Fruit fly (Drosophila melanogaster): Measurements from ENCODE around the gene frma.

frma gene

dm6 chrX:5495901-5496300, at the start of gene frma:
Gene frma, minus strand, starts transcription at chrX:5496052.
- TF ChIP-seq CG17801 (GFP tag; optimal IDR thresholded peaks at IDR 0.05; ENCODE audit: partially characterized antibody): no peak

dm6 chrX:5524240-5524881, 28.5 kb upstream of the frma start:
- TF ChIP-seq CG17801 (GFP tag; optimal IDR thresholded peaks at IDR 0.05; ENCODE audit: partially characterized antibody): peak; percentile 19

- no peak for TF ChIP-seq CG17801 (GFP tag; optimal IDR thresholded peaks at IDR 0.05; ENCODE audit: partially characterized antibody)
These were observed 22.3 kb upstream of the frma start for dm6 chrX:5518196-5518595.

- TF ChIP-seq CG17801 (GFP tag; optimal IDR thresholded peaks at IDR 0.05; ENCODE audit: partially characterized antibody): peak; percentile 24
These were observed 21.1 kb upstream of the frma start for dm6 chrX:5516783-5517571.

- TF ChIP-seq CG17801 (GFP tag; optimal IDR thresholded peaks at IDR 0.05; ENCODE audit: partially characterized antibody): no peak
These were observed 20.2 kb upstream of the frma start, which contains the start of gene CG12730 for dm6 chrX:5515903-5516658. Gene CG12730, plus strand, starts transcription at chrX:5516608.

- no peak for TF ChIP-seq CG17801 (GFP tag; optimal IDR thresholded peaks at IDR 0.05; ENCODE audit: partially characterized antibody)
These were observed 19.3 kb upstream of the frma start for dm6 chrX:5515151-5515550.

- no peak for TF ChIP-seq CG17801 (GFP tag; optimal IDR thresholded peaks at IDR 0.05; ENCODE audit: partially characterized antibody)
These were observed 15.3 kb upstream of the frma start for dm6 chrX:5511167-5511566.

- TF ChIP-seq CG17801 (GFP tag; optimal IDR thresholded peaks at IDR 0.05; ENCODE audit: partially characterized antibody): no peak
These were observed 8.1 kb upstream of the frma start for dm6 chrX:5503916-5504315.

- no peak for TF ChIP-seq CG17801 (GFP tag; optimal IDR thresholded peaks at IDR 0.05; ENCODE audit: partially characterized antibody)
These were observed 5.3 kb upstream of the frma start, which contains the start of the genes CG32762 and CG4151 for dm6 chrX:5501129-5501528. Gene CG32762, minus strand, starts transcription at chrX:5501229. Gene CG4151, plus strand, starts transcription at chrX:5501476.

- no peak for TF ChIP-seq CG17801 (GFP tag; optimal IDR thresholded peaks at IDR 0.05; ENCODE audit: partially characterized antibody)
These were observed 875 bp upstream of the frma start for dm6 chrX:5496727-5497126.

- no peak for TF ChIP-seq CG17801 (GFP tag; optimal IDR thresholded peaks at IDR 0.05; ENCODE audit: partially characterized antibody)
These were observed 8.5 kb downstream of the frma start for dm6 chrX:5487381-5487780.

dm6 chrX:5485903-5486302, 9.9 kb downstream of the frma start:
- TF ChIP-seq CG17801 (GFP tag; optimal IDR thresholded peaks at IDR 0.05; ENCODE audit: partially characterized antibody): no peak

- no peak for TF ChIP-seq CG17801 (GFP tag; optimal IDR thresholded peaks at IDR 0.05; ENCODE audit: partially characterized antibody)
These were observed 49.4 kb downstream of the frma start, which contains the start of gene SPR for dm6 chrX:5446404-5446803. Gene SPR, plus strand, starts transcription at chrX:5446656.
